Worm (Caenorhabditis elegans) whole organism, young adult: ENCODE measurements around the gene K02H11.9.

Experiments used
- F37B4.10 ChIP-seq: fragments of 200-800 bp; sonication (Bioruptor generic); IDR thresholded peaks from 2 replicates; pipeline ENCODE4 v1.3.6; 2022; ENCODE audit warnings: missing genetic modification characterization, missing compliant biosample characterization
- F57A8.1 ChIP-seq: fragments of 200-800 bp; sonication (Bioruptor generic); optimal IDR thresholded peaks from 2 replicates; lab custom pipeline; 2018; ENCODE audit warnings: mild to moderate bottlenecking, missing genetic modification characterization, moderate library complexity, missing compliant biosample characterization
- F57C9.4 ChIP-seq: sonication (generic microtip); optimal IDR thresholded peaks from 2 replicates; lab custom pipeline; 2017; ENCODE audit warnings: mild to moderate bottlenecking, missing genetic modification characterization, missing compliant biosample characterization
- dpl-1 ChIP-seq: fragments of 150-350 bp; optimal IDR thresholded peaks from 2 replicates; lab custom pipeline; 2014; ENCODE audit warnings: missing biosample characterization, missing genetic modification reagents, missing genetic modification characterization
- pbrm-1 ChIP-seq: fragments of 200-800 bp; sonication (Bioruptor generic); IDR thresholded peaks from 2 replicates; pipeline ENCODE4 v1.3.6; 2022; ENCODE audit warnings: missing genetic modification reagents, missing genetic modification characterization, missing compliant biosample characterization
- rcor-1 ChIP-seq: fragments of 200-800 bp; sonication (Bioruptor generic); IDR thresholded peaks from 2 replicates; pipeline ENCODE4 v1.3.6; 2022; ENCODE audit warnings: missing genetic modification reagents, missing genetic modification characterization, missing compliant biosample characterization
- sea-2 ChIP-seq: fragments of 200-800 bp; sonication (Bioruptor generic); IDR thresholded peaks from 2 replicates; pipeline ENCODE4 v1.3.6; 2022; ENCODE audit warnings: missing genetic modification characterization, missing compliant biosample characterization
- snpc-1.3 ChIP-seq: sonication (generic microtip); optimal IDR thresholded peaks from 2 replicates; lab custom pipeline; 2017; ENCODE audit warnings: missing genetic modification characterization, mild to moderate bottlenecking, missing compliant biosample characterization, antibody characterized with exemption, moderate library complexity, missing genotype, missing genetic modification reagents; ENCODE audit not compliant: insufficient read depth
- somi-1 ChIP-seq: fragments of 200-800 bp; sonication (Bioruptor generic); optimal IDR thresholded peaks from 2 replicates; lab custom pipeline; 2018; ENCODE audit warnings: mild to moderate bottlenecking, missing genetic modification characterization, missing compliant biosample characterization
- unc-62 ChIP-seq: fragments of 150-350 bp; optimal IDR thresholded peaks from 2 replicates; lab custom pipeline; 2014; ENCODE audit warnings: missing biosample characterization, missing genetic modification reagents, missing genetic modification characterization
- ztf-18 ChIP-seq: sonication (generic microtip); optimal IDR thresholded peaks from 2 replicates; lab custom pipeline; 2016; ENCODE audit warnings: missing genotype, mild to moderate bottlenecking, missing genetic modification characterization, missing compliant biosample characterization
- ztf-22 ChIP-seq: fragments of 200-800 bp; sonication (Bioruptor generic); optimal IDR thresholded peaks from 2 replicates; lab custom pipeline; 2018; ENCODE audit warnings: mild to moderate bottlenecking, missing genetic modification characterization, moderate library complexity, missing compliant biosample characterization

- no peak for TF ChIP-seq ztf-18 (tag; lab: Kevin White, UChicago)
- TF ChIP-seq snpc-1.3 (tag; lab: Kevin White, UChicago) = no peak
- no peak for TF ChIP-seq F57A8.1 (GFP tag; lab: Kevin White, UChicago)
- TF ChIP-seq ztf-22 = no peak
- no peak for TF ChIP-seq sea-2
- TF ChIP-seq dpl-1 (GFP tag; lab: Kevin White, UChicago) = no peak
- no peak for TF ChIP-seq pbrm-1
- TF ChIP-seq F57C9.4 = no peak
- TF ChIP-seq F37B4.10 = no peak
- no peak for TF ChIP-seq unc-62 (GFP tag; lab: Kevin White, UChicago)
- TF ChIP-seq rcor-1 (GFP tag; lab: Robert Waterston, UW) = no peak
- TF ChIP-seq somi-1 (GFP tag; lab: Kevin White, UChicago) = no peak
Measured at ce11 chrV:1511537-1511936, 25.3 kb downstream of the K02H11.9 start, which contains the start of gene nhr-260.
